Worm (Caenorhabditis elegans) whole organism, early embryonic: ENCODE data around the gene inos-1.

Experiments
- B0310.2 ChIP-seq: sonication (generic microtip); optimal IDR thresholded peaks from 2 replicates; lab custom pipeline; 2016; ENCODE audit warnings: mild to moderate bottlenecking, missing genetic modification characterization, missing compliant biosample characterization
- F13C5.2 ChIP-seq: sonication (generic microtip); optimal IDR thresholded peaks from 2 replicates; lab custom pipeline; 2017; ENCODE audit warnings: mild to moderate bottlenecking, missing genetic modification characterization, inconsistent platforms, missing compliant biosample characterization
- aly-1 ChIP-seq: sonication (generic microtip); optimal IDR thresholded peaks from 2 replicates; lab custom pipeline; 2016; ENCODE audit warnings: missing genetic modification characterization, missing compliant biosample characterization
- ama-1 ChIP-seq: fragments of 150-350 bp; optimal IDR thresholded peaks from 2 replicates; lab custom pipeline; 2014
- ceh-13 ChIP-seq: fragments of 200-800 bp; sonication (Bioruptor generic); optimal IDR thresholded peaks from 2 replicates; lab custom pipeline; 2018; ENCODE audit warnings: mild to moderate bottlenecking, missing genetic modification characterization, missing compliant biosample characterization
- ceh-36 ChIP-seq: sonication (generic microtip); optimal IDR thresholded peaks from 2 replicates; lab custom pipeline; 2016; ENCODE audit warnings: missing genetic modification characterization, inconsistent platforms, missing compliant biosample characterization
- ets-7 ChIP-seq: sonication (generic microtip); optimal IDR thresholded peaks from 2 replicates; lab custom pipeline; 2016; ENCODE audit warnings: missing genotype, missing genetic modification characterization, missing compliant biosample characterization
- flt-1 ChIP-seq: fragments of 200-800 bp; sonication (Bioruptor generic); IDR thresholded peaks from 2 replicates; pipeline ENCODE4 v1.3.6; 2022; ENCODE audit warnings: missing genetic modification characterization, missing compliant biosample characterization
- hmbx-1 ChIP-seq: sonication (generic microtip); optimal IDR thresholded peaks from 2 replicates; lab custom pipeline; 2016; ENCODE audit warnings: mild to moderate bottlenecking, missing genetic modification characterization, missing compliant biosample characterization
- hmg-4 ChIP-seq: fragments of 200-800 bp; sonication (Bioruptor generic); optimal IDR thresholded peaks from 2 replicates; lab custom pipeline; 2018; ENCODE audit warnings: mild to moderate bottlenecking, missing genetic modification characterization, missing compliant biosample characterization
- hnd-1 ChIP-seq: sonication (generic microtip); optimal IDR thresholded peaks from 2 replicates; lab custom pipeline; 2016; ENCODE audit warnings: missing genetic modification characterization, missing compliant biosample characterization
- pes-1 ChIP-seq: fragments of 200-800 bp; sonication (Bioruptor generic); IDR thresholded peaks from 2 replicates; pipeline ENCODE4 v1.3.6; 2022; ENCODE audit warnings: missing genetic modification reagents, missing genetic modification characterization, missing compliant biosample characterization
- scrt-1 ChIP-seq: fragments of 200-800 bp; sonication (Bioruptor generic); IDR thresholded peaks from 2 replicates; pipeline ENCODE4 v1.3.6; 2022; ENCODE audit warnings: missing genetic modification characterization, missing compliant biosample characterization
- sea-1 ChIP-seq: fragments of 200-800 bp; sonication (Bioruptor generic); conservative IDR thresholded peaks from 2 replicates; pipeline ENCODE4 v1.3.6; 2022; ENCODE audit warnings: missing genetic modification characterization, missing compliant biosample characterization
- tbx-11 ChIP-seq: fragments of 200-800 bp; sonication (Bioruptor generic); IDR thresholded peaks from 2 replicates; pipeline ENCODE4 v1.3.6; 2022; ENCODE audit warnings: missing genetic modification characterization, missing compliant biosample characterization
- tbx-37 ChIP-seq: fragments of 200-800 bp; sonication (Bioruptor generic); conservative IDR thresholded peaks from 2 replicates; pipeline ENCODE4 v1.3.6; 2022; ENCODE audit warnings: missing genetic modification reagents, missing genetic modification characterization, missing compliant biosample characterization
- tra-4 ChIP-seq: sonication (generic microtip); optimal IDR thresholded peaks from 2 replicates; lab custom pipeline; 2017; ENCODE audit warnings: missing genetic modification characterization, missing compliant biosample characterization

inos-1 gene

DNA sequence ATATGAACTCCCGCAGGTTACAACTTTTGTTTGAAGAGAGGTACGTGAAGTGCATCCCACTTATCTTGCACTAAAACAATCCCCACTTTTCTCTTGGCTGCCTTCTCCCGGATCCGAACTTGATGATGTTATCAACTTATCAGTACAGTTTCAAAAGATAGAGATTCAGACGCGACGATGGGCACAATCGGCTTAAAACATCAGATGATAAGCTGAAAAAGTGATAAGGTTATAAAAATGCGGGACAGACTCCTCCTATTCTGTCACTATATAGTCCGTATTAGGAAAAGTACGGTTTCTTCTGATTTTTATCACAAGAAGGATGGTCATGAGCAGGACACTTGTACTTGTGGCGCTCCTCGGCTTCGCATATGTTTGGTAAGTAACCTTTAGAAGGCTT is 39.1 kb upstream of the inos-1 start, which contains the start of gene ctsa-1.2:
Gene ctsa-1.2, plus strand, starts transcription at position 160 of the 400 bp plus-strand sequence.
- TF ChIP-seq hnd-1 (tag; lab: Kevin White, UChicago): no peak
- no peak for TF ChIP-seq flt-1 (GFP tag; lab: Robert Waterston, UW)

- no peak for TF ChIP-seq hnd-1 (tag; lab: Kevin White, UChicago)
- TF ChIP-seq pes-1 (GFP tag; lab: Robert Waterston, UW): no peak
- no peak for TF ChIP-seq tra-4 (tag; lab: Kevin White, UChicago)
- TF ChIP-seq ets-7: no peak
These were observed 37.2 kb upstream of the inos-1 start for ce11 chrII:11737347-11737746.

DNA sequence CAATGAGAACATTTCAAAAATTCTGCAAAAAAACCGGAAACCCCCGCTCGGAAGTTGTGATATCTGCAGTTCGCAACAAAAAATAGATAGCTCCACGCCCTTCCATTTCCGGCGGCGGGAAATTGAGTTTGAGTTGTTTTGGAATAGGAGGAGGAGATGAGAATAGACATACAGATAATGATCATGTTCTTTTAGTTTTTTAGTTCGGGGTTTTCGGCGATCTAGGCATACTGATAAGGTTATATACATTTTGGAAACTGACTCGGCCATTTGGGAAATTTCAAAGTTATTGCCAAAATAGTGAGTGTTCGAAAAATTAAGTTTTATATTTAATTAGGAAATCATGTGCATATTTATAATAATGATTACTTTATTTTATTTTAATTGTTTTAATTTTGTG is 33.8 kb upstream of the inos-1 start:
- TF ChIP-seq F13C5.2 (tag; lab: Kevin White, UChicago) (no peak), hmg-4 (GFP tag; lab: Kevin White, UChicago) (no peak), sea-1 (GFP tag; lab: Robert Waterston, UW) (no peak), aly-1 (tag; lab: Kevin White, UChicago) (no peak), scrt-1 (GFP tag; lab: Robert Waterston, UW) (no peak), ceh-36 (no peak), ama-1 (no peak), hnd-1 (tag; lab: Kevin White, UChicago) (no peak), pes-1 (GFP tag; lab: Robert Waterston, UW) (no peak), tbx-37 (GFP tag; lab: Robert Waterston, UW) (no peak), hmbx-1 (tag; lab: Kevin White, UChicago) (no peak)

ce11 chrII:11732513-11732912 is 32.4 kb upstream of the inos-1 start, which contains the start of gene F13D12.8:
Gene F13D12.8 (minus strand): TSS chrII:11732594.
- TF ChIP-seq hmg-4 (GFP tag; lab: Kevin White, UChicago) (no peak), B0310.2 (tag; lab: Kevin White, UChicago) (no peak), ets-7 (no peak), tbx-37 (GFP tag; lab: Robert Waterston, UW) (no peak), F13C5.2 (tag; lab: Kevin White, UChicago) (no peak), sea-1 (GFP tag; lab: Robert Waterston, UW) (no peak), ama-1 (no peak), pes-1 (GFP tag; lab: Robert Waterston, UW) (no peak), tbx-11 (GFP tag; lab: Robert Waterston, UW) (no peak), flt-1 (GFP tag; lab: Robert Waterston, UW) (no peak), hmbx-1 (tag; lab: Kevin White, UChicago) (no peak), tra-4 (tag; lab: Kevin White, UChicago) (no peak), scrt-1 (GFP tag; lab: Robert Waterston, UW) (no peak), aly-1 (tag; lab: Kevin White, UChicago) (no peak)

- no peak for TF ChIP-seq tra-4 (tag; lab: Kevin White, UChicago)
- no peak for TF ChIP-seq tbx-37 (GFP tag; lab: Robert Waterston, UW)
- no peak for TF ChIP-seq ceh-13 (GFP tag; lab: Kevin White, UChicago)
- no peak for TF ChIP-seq hmg-4 (GFP tag; lab: Kevin White, UChicago)
- TF ChIP-seq scrt-1 (GFP tag; lab: Robert Waterston, UW): no peak
These were observed 31.1 kb upstream of the inos-1 start for ce11 chrII:11731174-11731724.

DNA sequence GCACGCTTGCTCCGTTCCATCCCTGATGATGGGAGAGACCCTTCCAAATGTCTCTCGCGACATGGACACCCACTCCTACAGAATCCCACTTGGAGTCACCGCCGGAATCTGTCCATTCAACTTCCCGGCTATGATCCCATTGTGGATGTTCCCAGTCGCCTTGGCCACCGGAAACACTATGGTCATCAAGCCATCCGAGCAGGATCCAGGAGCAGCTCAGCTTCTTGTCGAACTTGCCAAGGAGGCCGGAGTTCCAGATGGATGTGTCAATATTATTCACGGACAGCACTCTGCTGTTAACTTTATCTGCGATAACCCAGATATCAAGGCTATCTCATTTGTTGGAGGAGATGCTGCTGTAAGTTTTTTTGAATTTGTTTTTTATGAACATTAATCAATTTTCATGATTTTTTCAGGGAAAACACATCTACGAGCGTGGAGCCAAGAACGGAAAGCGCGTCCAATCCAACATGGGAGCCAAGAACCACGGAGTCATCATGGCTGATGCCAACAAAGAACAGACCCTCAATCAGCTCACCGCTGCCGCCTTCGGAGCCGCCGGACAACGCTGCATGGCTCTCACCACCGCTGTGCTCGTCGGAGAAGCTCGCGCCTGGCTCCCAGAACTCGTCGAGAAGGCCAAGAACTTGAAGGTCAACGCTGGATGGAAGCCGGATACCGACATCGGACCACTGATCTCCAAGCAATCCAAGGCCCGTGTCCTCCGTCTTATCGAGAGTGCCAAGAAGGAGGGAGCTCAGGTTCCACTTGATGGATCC is 29.8 kb upstream of the inos-1 start:
- no peak for TF ChIP-seq hmg-4 (GFP tag; lab: Kevin White, UChicago)
- TF ChIP-seq aly-1 (tag; lab: Kevin White, UChicago): no peak
- TF ChIP-seq ceh-36: no peak
- TF ChIP-seq ceh-13 (GFP tag; lab: Kevin White, UChicago): no peak
- no peak for TF ChIP-seq B0310.2 (tag; lab: Kevin White, UChicago)
- no peak for TF ChIP-seq hnd-1 (tag; lab: Kevin White, UChicago)
- no peak for TF ChIP-seq sea-1 (GFP tag; lab: Robert Waterston, UW)
- TF ChIP-seq tbx-11 (GFP tag; lab: Robert Waterston, UW): no peak
- TF ChIP-seq tra-4 (tag; lab: Kevin White, UChicago): no peak
- no peak for TF ChIP-seq ama-1
- TF ChIP-seq scrt-1 (GFP tag; lab: Robert Waterston, UW): no peak
- TF ChIP-seq tbx-37 (GFP tag; lab: Robert Waterston, UW): no peak

DNA sequence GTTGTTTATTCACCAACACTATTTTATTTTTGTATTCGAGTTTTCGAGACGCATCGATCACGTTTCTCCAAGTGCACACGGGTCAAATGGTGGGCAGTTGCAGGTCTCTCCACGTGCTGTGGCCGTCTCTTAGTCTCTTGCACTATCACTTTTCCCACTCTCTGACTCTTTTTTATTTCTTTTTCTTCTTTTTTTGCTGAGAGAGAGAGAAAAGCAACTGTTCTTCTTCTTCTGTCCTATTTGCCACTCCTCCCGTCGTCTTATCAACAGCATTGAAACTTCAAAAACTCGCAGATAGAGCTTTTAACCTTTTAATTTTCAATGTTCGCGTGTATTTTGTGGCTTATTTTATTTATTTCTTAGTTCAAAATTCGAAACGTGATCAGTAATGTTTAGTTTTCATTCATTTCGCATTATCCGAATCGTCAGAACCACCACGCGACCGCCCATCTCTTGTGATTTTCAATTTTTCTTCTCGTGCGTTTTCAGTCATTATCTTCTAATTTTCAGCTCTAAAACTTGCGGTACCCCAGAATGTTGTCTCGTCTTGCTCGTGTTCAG is 28.5 kb upstream of the inos-1 start, which contains the start of gene alh-8:
Gene alh-8, plus strand, starts transcription at position 511 of the 561 bp plus-strand sequence.
- TF ChIP-seq ceh-36: no peak
- TF ChIP-seq scrt-1 (GFP tag; lab: Robert Waterston, UW): no peak
- TF ChIP-seq pes-1 (GFP tag; lab: Robert Waterston, UW): no peak
- no peak for TF ChIP-seq aly-1 (tag; lab: Kevin White, UChicago)
- TF ChIP-seq hnd-1 (tag; lab: Kevin White, UChicago): no peak
- TF ChIP-seq F13C5.2 (tag; lab: Kevin White, UChicago): no peak
- TF ChIP-seq tbx-11 (GFP tag; lab: Robert Waterston, UW): no peak
- TF ChIP-seq ets-7: no peak
- TF ChIP-seq tbx-37 (GFP tag; lab: Robert Waterston, UW): no peak
